Worm (Caenorhabditis elegans) whole organism, midembryonic: ENCODE data around the gene xbx-6.

Source experiments
- T22C8.4 ChIP-seq: fragments of 200-800 bp; sonication (Bioruptor generic); IDR thresholded peaks from 2 replicates; pipeline ENCODE4 v1.3.6; 2022; ENCODE audit warnings: missing genetic modification characterization, missing compliant biosample characterization
- cog-1 ChIP-seq: sonication (generic microtip); optimal IDR thresholded peaks from 2 replicates; lab custom pipeline; 2016; ENCODE audit warnings: missing genetic modification characterization, missing compliant biosample characterization
- flt-1 ChIP-seq: fragments of 200-800 bp; sonication (Bioruptor generic); IDR thresholded peaks from 2 replicates; pipeline ENCODE4 v1.3.6; 2022; ENCODE audit warnings: missing genetic modification characterization, missing compliant biosample characterization
- med-1 ChIP-seq: sonication (generic microtip); optimal IDR thresholded peaks from 2 replicates; lab custom pipeline; 2017; ENCODE audit warnings: missing genetic modification characterization, mild to moderate bottlenecking, missing compliant biosample characterization, antibody characterized with exemption, missing genetic modification reagents; ENCODE audit not compliant: insufficient read depth
- ref-1 ChIP-seq: fragments of 200-800 bp; sonication (Bioruptor generic); conservative IDR thresholded peaks from 2 replicates; pipeline ENCODE4 v1.3.6; 2022; ENCODE audit warnings: missing genetic modification reagents, missing genetic modification characterization, missing compliant biosample characterization
- tab-1 ChIP-seq: fragments of 200-800 bp; sonication (Bioruptor generic); IDR thresholded peaks from 2 replicates; pipeline ENCODE4 v1.3.6; 2022; ENCODE audit warnings: missing genetic modification characterization, missing compliant biosample characterization
- ztf-29 ChIP-seq: fragments of 200-800 bp; sonication (Bioruptor generic); IDR thresholded peaks from 2 replicates; pipeline ENCODE4 v1.3.6; 2022; ENCODE audit warnings: missing genetic modification reagents, missing genetic modification characterization, missing compliant biosample characterization

DNA sequence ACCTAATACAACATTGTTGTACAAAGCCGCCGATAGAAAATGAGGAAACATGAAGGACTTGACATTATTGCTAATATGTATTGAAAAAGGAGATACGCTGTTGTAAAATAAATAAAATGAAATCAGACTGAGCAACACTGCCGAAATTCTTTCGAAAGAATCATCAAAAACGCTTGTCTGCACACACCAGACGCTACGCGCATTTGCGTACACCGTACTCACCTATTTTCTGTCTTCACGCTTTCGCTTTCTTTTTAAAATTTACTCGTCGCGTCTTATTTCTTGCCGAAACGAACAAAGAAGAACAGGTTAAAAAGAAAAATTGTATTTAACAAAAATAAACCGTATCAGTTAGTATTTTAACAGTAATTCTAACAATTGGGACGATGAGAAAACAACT, 12.1 kb upstream of the xbx-6 start:
- TF ChIP-seq tab-1 (GFP tag; lab: Robert Waterston, UW) (no peak), flt-1 (GFP tag; lab: Robert Waterston, UW) (no peak), ztf-29 (GFP tag; lab: Robert Waterston, UW) (no peak), cog-1 (tag; lab: Kevin White, UChicago) (no peak), T22C8.4 (GFP tag; lab: Robert Waterston, UW) (no peak), med-1 (no peak), ref-1 (GFP tag; lab: Robert Waterston, UW) (no peak)
